Fruit fly (Drosophila melanogaster): ENCODE measurements around the gene CG14143.

The CG14143 gene

dm6 chr3L:11169299-11170181 lies 34.8 kb downstream of the CG14143 start, which contains the start of the genes wls and Adck5 (continued):
- no peak for TF ChIP-seq danr (GFP tag; IDR thresholded peaks at IDR 0.05)
- TF ChIP-seq CG2889 (GFP tag; IDR thresholded peaks at IDR 0.05), result no peak
- TF ChIP-seq nerfin-1 (tag; optimal IDR thresholded peaks at IDR 0.05), result peak; percentile 26
- TF ChIP-seq CG12299 (tag; optimal IDR thresholded peaks at IDR 0.05), result peak; percentile 46
- no peak for TF ChIP-seq CG14050 (GFP tag; IDR thresholded peaks at IDR 0.05)
- peak; percentile 62 for TF ChIP-seq CTCF (GFP tag; optimal IDR thresholded peaks at IDR 0.05)
- no peak for TF ChIP-seq Opbp (GFP tag; IDR thresholded peaks at IDR 0.05; ENCODE audit: partially characterized antibody)
- peak; percentile 41 for TF ChIP-seq Lhr (GFP tag; optimal IDR thresholded peaks at IDR 0.05)
- no peak for TF ChIP-seq CG10431 (GFP tag; optimal IDR thresholded peaks at IDR 0.05)
- no peak for TF ChIP-seq emc (GFP tag; optimal IDR thresholded peaks at IDR 0.05)
- TF ChIP-seq onecut (GFP tag; IDR thresholded peaks at IDR 0.05), result no peak
- TF ChIP-seq row (GFP tag; IDR thresholded peaks at IDR 0.05), result no peak
- TF ChIP-seq Trl (optimal IDR thresholded peaks at IDR 0.05), result no peak
- TF ChIP-seq Trl (GFP tag; optimal IDR thresholded peaks at IDR 0.05), result peak; percentile 23
- TF ChIP-seq amos (GFP tag; IDR thresholded peaks at IDR 0.05; ENCODE audit: partially characterized antibody), result no peak
- no peak for TF ChIP-seq pfk (GFP tag; optimal IDR thresholded peaks at IDR 0.05)
- no peak for TF ChIP-seq jing (GFP tag; optimal IDR thresholded peaks at IDR 0.05)
- TF ChIP-seq CG14441 (GFP tag; IDR thresholded peaks at IDR 0.05), result no peak
- TF ChIP-seq her (GFP tag; optimal IDR thresholded peaks at IDR 0.05), result peak; percentile 46
- peak; percentile 39 for TF ChIP-seq CG6683 (GFP tag; optimal IDR thresholded peaks at IDR 0.05)
- TF ChIP-seq CHES-1-like (GFP tag; optimal IDR thresholded peaks at IDR 0.05), result peak; percentile 54
- peak; percentile 45 for TF ChIP-seq CG11398 (GFP tag; optimal IDR thresholded peaks at IDR 0.05)
- peak; percentile 25 for TF ChIP-seq Sry-δ (GFP tag; optimal IDR thresholded peaks at IDR 0.05)
- no peak for TF ChIP-seq dmrt99B (tag; optimal IDR thresholded peaks at IDR 0.05)
- TF ChIP-seq btn (GFP tag; optimal IDR thresholded peaks at IDR 0.05), result peak; percentile 20
- no peak for TF ChIP-seq fd102C (GFP tag; optimal IDR thresholded peaks at IDR 0.05)
- peak; percentile 65 for TF ChIP-seq mirr (GFP tag; optimal IDR thresholded peaks at IDR 0.05)
- TF ChIP-seq grau (tag; optimal IDR thresholded peaks at IDR 0.05), result no peak

- no peak for TF ChIP-seq CG11456 (GFP tag; IDR thresholded peaks at IDR 0.05)
- TF ChIP-seq zfh1 (GFP tag; IDR thresholded peaks at IDR 0.05), result peak; percentile 58; the same call in 1 of the 3 replicates
- TF ChIP-seq dysf (GFP tag; IDR thresholded peaks at IDR 0.05), result 0 out of 3 replicates have a peak, but pooled peaks have one; percentile 12
- no peak for TF ChIP-seq Mes4 (GFP tag; optimal IDR thresholded peaks at IDR 0.05)
- TF ChIP-seq CG2120 (GFP tag; optimal IDR thresholded peaks at IDR 0.05), result peak; percentile 21
- TF ChIP-seq Xrp1 (GFP tag; IDR thresholded peaks at IDR 0.05), result 0 out of 2 replicates have a peak, but pooled peaks have one; percentile 10
- peak; percentile 8 for TF ChIP-seq dmrt11E (tag; optimal IDR thresholded peaks at IDR 0.05)
- TF ChIP-seq HLH3B (GFP tag; IDR thresholded peaks at IDR 0.05), result 0 out of 2 replicates have a peak, but pooled peaks have one; percentile 6
- TF ChIP-seq NfI (GFP tag; optimal IDR thresholded peaks at IDR 0.05), result no peak
- no peak for TF ChIP-seq Oli (tag; optimal IDR thresholded peaks at IDR 0.05)
- peak; percentile 6 for TF ChIP-seq CG12391 (tag; optimal IDR thresholded peaks at IDR 0.05)
- TF ChIP-seq luna (GFP tag; optimal IDR thresholded peaks at IDR 0.05), result no peak
- peak; percentile 17; the same call in 1 of the 2 replicates for TF ChIP-seq Drgx (GFP tag; IDR thresholded peaks at IDR 0.05)
- TF ChIP-seq Med (GFP tag), result peak; percentile 50
- 0 out of 2 replicates have a peak, but pooled peaks have one; percentile 12 for TF ChIP-seq E2f1 (GFP tag; IDR thresholded peaks at IDR 0.05)
- 0 out of 2 replicates have a peak, but pooled peaks have one; percentile 15 for TF ChIP-seq Ada2b (GFP tag; IDR thresholded peaks at IDR 0.05)
- no peak for TF ChIP-seq mirr (GFP tag; optimal IDR thresholded peaks at IDR 0.05)
- no peak for TF ChIP-seq CG2116 (GFP tag; optimal IDR thresholded peaks at IDR 0.05)
- peak; percentile 16 for TF ChIP-seq CG4707 (GFP tag; optimal IDR thresholded peaks at IDR 0.05)
- 0 out of 2 replicates have a peak, but pooled peaks have one; percentile 16 for TF ChIP-seq vvl (GFP tag; IDR thresholded peaks at IDR 0.05)
- peak; percentile 35 for TF ChIP-seq CG7372 (GFP tag; IDR thresholded peaks at IDR 0.05)
- TF ChIP-seq Dip2 (GFP tag; IDR thresholded peaks at IDR 0.05), result no peak
- no peak for TF ChIP-seq hkb (optimal IDR thresholded peaks at IDR 0.05)
- TF ChIP-seq hkb (GFP tag; IDR thresholded peaks at IDR 0.05), result 0 out of 2 replicates have a peak, but pooled peaks have one; percentile 16
Observed at dm6 chr3L:11173049-11173564, 38.3 kb downstream of the CG14143 start, which contains the start of gene CG14142. Gene CG14142, plus strand, starts transcription at chr3L:11173514.

Data from whole organism, embryonic.